Worm (Caenorhabditis elegans) whole organism, L1 larva: ENCODE measurements around the gene D2096.10.

Source experiments
- C16A3.4 ChIP-seq: fragments of 150-350 bp; optimal IDR thresholded peaks from 2 replicates; lab custom pipeline; 2014; ENCODE audit warnings: missing biosample characterization, missing genetic modification characterization
- Y116A8C.19 ChIP-seq: sonication (generic microtip); optimal IDR thresholded peaks from 2 replicates; lab custom pipeline; 2016; ENCODE audit warnings: missing compliant biosample characterization, missing genetic modification characterization, borderline replicate concordance
- aha-1 ChIP-seq: fragments of 150-350 bp; optimal IDR thresholded peaks from 2 replicates; lab custom pipeline; 2014; ENCODE audit warnings: missing biosample characterization, missing genetic modification characterization
- aly-2 ChIP-seq: fragments of 150-350 bp; optimal IDR thresholded peaks from 2 replicates; lab custom pipeline; 2014; ENCODE audit warnings: missing biosample characterization, missing genetic modification characterization
- blmp-1 ChIP-seq: fragments of 150-350 bp; optimal IDR thresholded peaks from 2 replicates; lab custom pipeline; 2014; ENCODE audit warnings: missing biosample characterization, missing genetic modification characterization
- ceh-8 ChIP-seq: fragments of 200-800 bp; sonication (Bioruptor generic); optimal IDR thresholded peaks from 2 replicates; lab custom pipeline; 2018; ENCODE audit warnings: mild to moderate bottlenecking, missing genetic modification characterization, moderate library complexity, missing compliant biosample characterization
- ceh-82 ChIP-seq, 3 experiments: fragments of 150-350 bp in 1 of 3; sonication (generic microtip) in 2 of 3; optimal IDR thresholded peaks; 2 replicates each; lab custom pipeline; 2014 to 2017; ENCODE audit warnings: missing biosample characterization in 3 of 3, missing genetic modification characterization in 3 of 3
- ceh-88 ChIP-seq: fragments of 200-800 bp; sonication (Bioruptor generic); IDR thresholded peaks from 2 replicates; pipeline ENCODE4 v1.3.6; 2022; ENCODE audit warnings: missing genetic modification characterization, missing compliant biosample characterization
- ceh-90 ChIP-seq: sonication (generic microtip); optimal IDR thresholded peaks from 2 replicates; lab custom pipeline; 2016; ENCODE audit warnings: missing genetic modification characterization, missing compliant biosample characterization
- ces-1 ChIP-seq: fragments of 150-350 bp; optimal IDR thresholded peaks from 2 replicates; lab custom pipeline; 2014; ENCODE audit warnings: missing biosample characterization, missing genetic modification reagents, missing genetic modification characterization
- dsc-1 ChIP-seq: sonication (generic microtip); optimal IDR thresholded peaks from 2 replicates; lab custom pipeline; 2016; ENCODE audit warnings: mild to moderate bottlenecking, missing genetic modification characterization, missing compliant biosample characterization
- efl-1 ChIP-seq, 4 experiments: fragments of 150-350 bp; optimal IDR thresholded peaks in 3 of 4; peaks in 1 of 4; 1 replicate in 1 of 4; 2 replicates in 3 of 4; lab custom pipeline; 2014; ENCODE audit warnings: missing biosample characterization in 2 of 4, missing genetic modification characterization in 2 of 4, missing genetic modification reagents in 2 of 4
- fkh-10 ChIP-seq: sonication (generic microtip); optimal IDR thresholded peaks from 2 replicates; lab custom pipeline; 2017; ENCODE audit warnings: missing biosample characterization, missing genetic modification reagents, missing genetic modification characterization
- fkh-8 ChIP-seq: sonication (generic microtip); optimal IDR thresholded peaks from 2 replicates; lab custom pipeline; 2016; ENCODE audit warnings: mild to moderate bottlenecking, missing genetic modification characterization, missing compliant biosample characterization
- fos-1 ChIP-seq: fragments of 150-350 bp; optimal IDR thresholded peaks from 2 replicates; lab custom pipeline; 2014; ENCODE audit warnings: missing biosample characterization, missing genetic modification characterization
- grh-1 ChIP-seq: fragments of 200-800 bp; sonication (Bioruptor generic); IDR thresholded peaks from 2 replicates; pipeline ENCODE4 v1.3.6; 2022; ENCODE audit warnings: missing genetic modification reagents, missing genetic modification characterization, missing compliant biosample characterization
- hlh-17 ChIP-seq: fragments of 200-800 bp; sonication (Bioruptor generic); optimal IDR thresholded peaks from 2 replicates; lab custom pipeline; 2018; ENCODE audit warnings: missing genetic modification characterization, mild to moderate bottlenecking, missing compliant biosample characterization, moderate library complexity, borderline replicate concordance
- hlh-4 ChIP-seq: sonication (generic microtip); optimal IDR thresholded peaks from 2 replicates; lab custom pipeline; 2016; ENCODE audit warnings: mild to moderate bottlenecking, missing genetic modification characterization, missing compliant biosample characterization
- irx-1 ChIP-seq: sonication (generic microtip); optimal IDR thresholded peaks from 2 replicates; lab custom pipeline; 2016; ENCODE audit warnings: missing genetic modification characterization, missing compliant biosample characterization
- isw-1 ChIP-seq: fragments of 200-800 bp; sonication (Bioruptor generic); IDR thresholded peaks from 2 replicates; pipeline ENCODE4 v1.3.6; 2022; ENCODE audit warnings: missing genetic modification characterization, missing compliant biosample characterization
- jun-1 ChIP-seq: fragments of 150-350 bp; optimal IDR thresholded peaks from 2 replicates; lab custom pipeline; 2014; ENCODE audit warnings: missing biosample characterization, missing genetic modification reagents, missing genetic modification characterization
- lin-13 ChIP-seq: fragments of 150-350 bp; optimal IDR thresholded peaks from 2 replicates; lab custom pipeline; 2014; ENCODE audit warnings: missing biosample characterization, missing genetic modification reagents, missing genetic modification characterization
- lin-14 ChIP-seq: fragments of 200-800 bp; sonication (Bioruptor generic); optimal IDR thresholded peaks from 2 replicates; lab custom pipeline; 2018; ENCODE audit warnings: mild to moderate bottlenecking, missing genetic modification characterization, moderate library complexity, missing compliant biosample characterization
- lin-15B ChIP-seq: fragments of 150-350 bp; sonication (generic microtip); optimal IDR thresholded peaks from 3 replicates; lab custom pipeline; 2014; ENCODE audit warnings: missing biosample characterization, missing genetic modification characterization
- lin-39 ChIP-seq: fragments of 150-350 bp; optimal IDR thresholded peaks from 2 replicates; lab custom pipeline; 2014; ENCODE audit warnings: missing biosample characterization, missing genetic modification reagents, missing genetic modification characterization
- mab-9 ChIP-seq: fragments of 200-800 bp; sonication (Bioruptor generic); IDR thresholded peaks from 2 replicates; pipeline ENCODE4 v1.3.6; 2022; ENCODE audit warnings: missing genetic modification reagents, missing genetic modification characterization, missing compliant biosample characterization
- mep-1 ChIP-seq: fragments of 150-350 bp; optimal IDR thresholded peaks from 2 replicates; lab custom pipeline; 2014; ENCODE audit warnings: missing biosample characterization, missing genetic modification characterization
- nhr-12 ChIP-seq: sonication (generic microtip); optimal IDR thresholded peaks from 2 replicates; lab custom pipeline; 2017; ENCODE audit warnings: missing biosample characterization, missing genetic modification characterization
- nhr-19 ChIP-seq: fragments of 200-800 bp; sonication (Bioruptor generic); conservative IDR thresholded peaks from 2 replicates; pipeline ENCODE4 v1.3.6; 2022; ENCODE audit warnings: missing genetic modification characterization, missing compliant biosample characterization
- nhr-20 ChIP-seq: sonication (generic microtip); optimal IDR thresholded peaks from 2 replicates; lab custom pipeline; 2016; ENCODE audit warnings: mild to moderate bottlenecking, missing genetic modification characterization, missing compliant biosample characterization
- nhr-47 ChIP-seq: sonication (generic microtip); optimal IDR thresholded peaks from 2 replicates; lab custom pipeline; 2016; ENCODE audit warnings: mild to moderate bottlenecking, missing genetic modification characterization, moderate library complexity, missing compliant biosample characterization
- nhr-71 ChIP-seq: sonication (generic microtip); optimal IDR thresholded peaks from 2 replicates; lab custom pipeline; 2016; ENCODE audit warnings: mild to moderate bottlenecking, missing genetic modification characterization, moderate library complexity, missing compliant biosample characterization
- nhr-77 ChIP-seq: fragments of 150-350 bp; optimal IDR thresholded peaks from 2 replicates; lab custom pipeline; 2014; ENCODE audit warnings: missing biosample characterization, missing genetic modification characterization
- pag-3 ChIP-seq: sonication (generic microtip); optimal IDR thresholded peaks from 2 replicates; lab custom pipeline; 2017; ENCODE audit warnings: missing genetic modification characterization, mild to moderate bottlenecking, missing compliant biosample characterization, antibody characterized with exemption, borderline replicate concordance; ENCODE audit not compliant: insufficient read depth
- pax-3 ChIP-seq: fragments of 200-800 bp; sonication (Bioruptor generic); optimal IDR thresholded peaks from 2 replicates; lab custom pipeline; 2018; ENCODE audit warnings: mild to moderate bottlenecking, missing genetic modification characterization, moderate library complexity, missing compliant biosample characterization
- skn-1 ChIP-seq: fragments of 150-350 bp; optimal IDR thresholded peaks from 2 replicates; lab custom pipeline; 2014; ENCODE audit warnings: missing biosample characterization, missing genetic modification characterization
- snpc-4 ChIP-seq: fragments of 150-350 bp; optimal IDR thresholded peaks from 2 replicates; lab custom pipeline; 2014; ENCODE audit warnings: missing biosample characterization, missing genetic modification characterization
- sox-4 ChIP-seq: sonication (generic microtip); optimal IDR thresholded peaks from 2 replicates; lab custom pipeline; 2016; ENCODE audit warnings: missing genetic modification characterization, missing compliant biosample characterization
- swsn-7 ChIP-seq: sonication (generic microtip); optimal IDR thresholded peaks from 2 replicates; lab custom pipeline; 2016; ENCODE audit warnings: missing genetic modification characterization, missing compliant biosample characterization
- tlp-1 ChIP-seq: fragments of 150-350 bp; optimal IDR thresholded peaks from 2 replicates; lab custom pipeline; 2014; ENCODE audit warnings: missing biosample characterization, missing genetic modification characterization
- unc-130 ChIP-seq: fragments of 150-350 bp; optimal IDR thresholded peaks from 2 replicates; lab custom pipeline; 2017; ENCODE audit warnings: missing biosample characterization, missing genetic modification characterization, inconsistent platforms
- unc-30 ChIP-seq: sonication (generic microtip); optimal IDR thresholded peaks from 2 replicates; lab custom pipeline; 2017; ENCODE audit warnings: missing biosample characterization, missing genetic modification characterization
- unc-86 ChIP-seq: sonication (generic microtip); optimal IDR thresholded peaks from 2 replicates; lab custom pipeline; 2016; ENCODE audit warnings: missing genetic modification characterization, missing compliant biosample characterization
- unc-98 ChIP-seq: fragments of 200-800 bp; sonication (Bioruptor generic); IDR thresholded peaks from 2 replicates; pipeline ENCODE4 v1.3.6; 2022; ENCODE audit warnings: missing genetic modification characterization, missing compliant biosample characterization
- vab-15 ChIP-seq: sonication (generic microtip); optimal IDR thresholded peaks from 2 replicates; lab custom pipeline; 2017; ENCODE audit warnings: missing genotype, mild to moderate bottlenecking, missing genetic modification characterization, missing compliant biosample characterization
- xbp-1 ChIP-seq: sonication (generic microtip); optimal IDR thresholded peaks from 2 replicates; lab custom pipeline; 2016; ENCODE audit warnings: missing genetic modification characterization, missing compliant biosample characterization
- zag-1 ChIP-seq: fragments of 150-350 bp; optimal IDR thresholded peaks from 2 replicates; lab custom pipeline; 2014; ENCODE audit warnings: missing biosample characterization, missing genetic modification characterization
- zip-4 ChIP-seq: fragments of 200-800 bp; sonication (Bioruptor generic); optimal IDR thresholded peaks from 2 replicates; lab custom pipeline; 2018; ENCODE audit warnings: mild to moderate bottlenecking, missing genetic modification characterization, moderate library complexity, missing compliant biosample characterization
- ztf-4 ChIP-seq: fragments of 150-350 bp; optimal IDR thresholded peaks from 2 replicates; lab custom pipeline; 2014; ENCODE audit warnings: missing biosample characterization, missing genetic modification characterization

The D2096.10 gene

ce11 chrIV:8431567-8432458 lies 42.8 kb upstream of the D2096.10 start (continued):
- peak; percentile 21 for TF ChIP-seq irx-1
- peak; percentile 53 for TF ChIP-seq unc-130 (tag; lab: Kevin White, UChicago)
- TF ChIP-seq nhr-19 (GFP tag; lab: Robert Waterston, UW), result peak; percentile 69
- TF ChIP-seq unc-30 (tag; lab: Kevin White, UChicago), result no peak
- TF ChIP-seq ceh-88 (GFP tag; lab: Robert Waterston, UW), result peak; percentile 56; the same call in 1 of the 2 replicates
- TF ChIP-seq aly-2, result peak; percentile 72
- TF ChIP-seq mab-9, result 0 out of 2 replicates have a peak, but pooled peaks have one; percentile 32
- peak; percentile 71 for TF ChIP-seq fos-1 (tag; lab: Kevin White, UChicago)
- peak; percentile 55 for TF ChIP-seq dsc-1 (tag; lab: Kevin White, UChicago)
- TF ChIP-seq nhr-47 (tag; lab: Kevin White, UChicago), result peak; percentile 60
- peak; percentile 26 for TF ChIP-seq fkh-10 (GFP tag; lab: Kevin White, UChicago)
- TF ChIP-seq blmp-1 (tag; lab: Kevin White, UChicago), result peak; percentile 82
- TF ChIP-seq snpc-4 (tag; lab: Kevin White, UChicago), result peak; percentile 77

- TF ChIP-seq pax-3, result peak; percentile 44
- TF ChIP-seq lin-15B (tag; lab: Kevin White, UChicago), result no peak
- TF ChIP-seq nhr-20 (tag; lab: Kevin White, UChicago), result peak; percentile 91
- TF ChIP-seq zag-1 (tag; lab: Kevin White, UChicago), result no peak
- TF ChIP-seq ceh-8 (GFP tag; lab: Kevin White, UChicago), result peak; percentile 85
- peak; percentile 65 for TF ChIP-seq nhr-77
- TF ChIP-seq unc-86 (tag; lab: Kevin White, UChicago), result peak; percentile 69
- TF ChIP-seq Y116A8C.19 (tag; lab: Kevin White, UChicago), result no peak
- TF ChIP-seq tlp-1 (tag; lab: Kevin White, UChicago), result no peak
- no peak for TF ChIP-seq unc-98
- peak; percentile 71 to 78 (median 71) for TF ChIP-seq ceh-82 (tag; optimal IDR thresholded peaks at IDR 0.05; lab: Kevin White, UChicago)
- peak; percentile 95 for TF ChIP-seq nhr-71
- peak; percentile 76 for TF ChIP-seq fkh-8 (tag; lab: Kevin White, UChicago)
- TF ChIP-seq jun-1, result peak; percentile 68
- peak; percentile 92 for TF ChIP-seq nhr-47 (tag; lab: Kevin White, UChicago)
- TF ChIP-seq hlh-17 (GFP tag; lab: Kevin White, UChicago), result no peak
- TF ChIP-seq lin-13 (GFP tag; lab: Kevin White, UChicago), result peak; percentile 61
- no peak for TF ChIP-seq vab-15 (tag; lab: Kevin White, UChicago)
- peak; percentile 87 for TF ChIP-seq grh-1 (GFP tag; lab: Robert Waterston, UW)
- peak; percentile 76 for TF ChIP-seq mep-1
- peak; percentile 78 for TF ChIP-seq zip-4 (GFP tag; lab: Kevin White, UChicago)
- no peak for TF ChIP-seq C16A3.4
- TF ChIP-seq efl-1 (optimal IDR thresholded peaks at IDR 0.05; lab: Kevin White, UChicago), result peak; percentile 68 to 73
- TF ChIP-seq efl-1 (GFP tag; optimal IDR thresholded peaks at IDR 0.05 in 1 of 2; lab: Kevin White, UChicago), result peak; percentile 52 to 97
- no peak for TF ChIP-seq pag-3 (tag; lab: Kevin White, UChicago)
- TF ChIP-seq lin-39 (tag; lab: Kevin White, UChicago), result peak; percentile 63
- TF ChIP-seq skn-1 (tag; lab: Kevin White, UChicago), result peak; percentile 49
- peak; percentile 94 for TF ChIP-seq swsn-7 (tag; lab: Kevin White, UChicago)
- TF ChIP-seq isw-1 (GFP tag; lab: Robert Waterston, UW), result peak; percentile 56
- peak; percentile 84 for TF ChIP-seq xbp-1 (tag; lab: Kevin White, UChicago)
- peak; percentile 46 for TF ChIP-seq ztf-4
- no peak for TF ChIP-seq ces-1 (GFP tag; lab: Kevin White, UChicago)
- no peak for TF ChIP-seq hlh-4 (tag; lab: Kevin White, UChicago)
- TF ChIP-seq fkh-10 (GFP tag; lab: Kevin White, UChicago), result no peak
- peak; percentile 97 for TF ChIP-seq lin-14 (GFP tag; lab: Kevin White, UChicago)
- TF ChIP-seq ceh-90 (tag; lab: Kevin White, UChicago), result no peak
- peak; percentile 44 for TF ChIP-seq sox-4 (tag; lab: Kevin White, UChicago)
- TF ChIP-seq aha-1 (tag; lab: Kevin White, UChicago), result peak; percentile 12
- TF ChIP-seq nhr-12 (tag; lab: Kevin White, UChicago), result no peak
- no peak for TF ChIP-seq unc-30 (tag; lab: Kevin White, UChicago)
Observed at ce11 chrIV:8428492-8428891, 39.5 kb upstream of the D2096.10 start.
